Worm (Caenorhabditis elegans) whole organism, L4/young adult: ENCODE data around the gene spe-18.
A peak's percentile ranks its signal among the peaks of the same experiment; 100 is the strongest.

Experiments used
- W03F9.2 ChIP-seq: fragments of 150-350 bp; optimal IDR thresholded peaks from 2 replicates; lab custom pipeline; 2014; ENCODE audit warnings: missing biosample characterization, missing genetic modification characterization
- dao-5 ChIP-seq: sonication (generic microtip); optimal IDR thresholded peaks from 2 replicates; lab custom pipeline; 2016; ENCODE audit warnings: missing genotype, missing genetic modification characterization, moderate library complexity, missing compliant biosample characterization
- him-1 ChIP-seq: sonication (generic microtip); optimal IDR thresholded peaks from 2 replicates; lab custom pipeline; 2016; ENCODE audit warnings: missing genotype, missing genetic modification reagents, missing genetic modification characterization, missing compliant biosample characterization

Gene spe-18

ce11 chrII:13130576-13130975 is 22.6 kb downstream of the spe-18 start:
- TF ChIP-seq him-1 (tag; lab: Kevin White, UChicago) (no peak), W03F9.2 (no peak), dao-5 (tag; lab: Kevin White, UChicago) (no peak)

ce11 chrII:13129602-13130001 is 23.6 kb downstream of the spe-18 start, which contains the start of gene F29C12.6:
F29C12.6 (plus strand) TSS chrII:13129902.
- TF ChIP-seq him-1 (tag; lab: Kevin White, UChicago) (no peak), dao-5 (tag; lab: Kevin White, UChicago) (no peak), W03F9.2 (no peak)

DNA sequence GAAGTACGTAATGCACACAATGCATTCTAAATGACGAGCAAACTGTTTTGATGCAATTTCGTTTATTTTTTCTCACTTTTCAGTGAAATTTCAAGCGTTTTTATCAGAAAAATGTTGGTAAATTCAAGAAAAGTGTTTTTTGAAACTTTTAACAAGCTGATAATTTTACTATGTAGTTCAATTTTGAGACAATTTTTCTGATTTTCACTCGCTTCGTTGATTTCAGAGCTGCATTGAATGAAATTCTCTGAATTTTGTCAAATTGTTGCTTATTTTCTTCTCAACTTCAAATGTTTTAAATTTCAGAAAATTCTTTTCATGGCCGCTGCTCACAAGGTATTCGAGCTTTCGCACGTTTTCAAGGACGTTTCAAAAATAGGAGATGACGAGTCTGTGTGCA is 30.5 kb downstream of the spe-18 start, which contains the start of gene bath-45:
Gene bath-45, plus strand, starts transcription at position 301 of the 400 bp plus-strand sequence.
- TF ChIP-seq him-1 (tag; lab: Kevin White, UChicago) (no peak), W03F9.2 (no peak)

ce11 chrII:13117135-13117534 is 36.1 kb downstream of the spe-18 start, which contains the start of gene gfm-1:
gfm-1 (plus strand) TSS chrII:13117483.
- TF ChIP-seq dao-5 (tag; lab: Kevin White, UChicago) (no peak), W03F9.2 (peak; percentile 82)

DNA sequence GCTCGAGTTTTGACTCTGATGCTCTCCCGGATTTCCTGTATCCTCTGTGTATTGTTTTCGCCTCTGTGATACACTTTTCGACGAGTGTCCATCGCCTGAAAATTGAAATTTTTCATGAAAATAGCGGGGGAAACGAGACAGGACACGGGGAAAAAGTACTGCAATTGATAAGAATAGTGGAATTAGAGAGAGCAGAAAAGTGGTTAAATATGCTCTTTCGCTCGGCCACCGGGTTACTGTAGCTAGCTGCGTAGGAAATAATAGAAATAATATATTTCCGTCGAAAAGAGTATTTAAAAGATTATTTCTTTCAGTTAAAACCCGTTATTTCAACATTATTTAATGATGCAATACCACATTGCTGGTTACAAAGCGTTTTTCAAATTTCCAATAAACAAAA is 36.5 kb downstream of the spe-18 start, which contains the start of gene rict-1:
Gene rict-1, minus strand, starts transcription at position 101 of the 400 bp plus-strand sequence.
- TF ChIP-seq dao-5 (tag; lab: Kevin White, UChicago) (no peak), W03F9.2 (no peak), him-1 (tag; lab: Kevin White, UChicago) (no peak)

DNA sequence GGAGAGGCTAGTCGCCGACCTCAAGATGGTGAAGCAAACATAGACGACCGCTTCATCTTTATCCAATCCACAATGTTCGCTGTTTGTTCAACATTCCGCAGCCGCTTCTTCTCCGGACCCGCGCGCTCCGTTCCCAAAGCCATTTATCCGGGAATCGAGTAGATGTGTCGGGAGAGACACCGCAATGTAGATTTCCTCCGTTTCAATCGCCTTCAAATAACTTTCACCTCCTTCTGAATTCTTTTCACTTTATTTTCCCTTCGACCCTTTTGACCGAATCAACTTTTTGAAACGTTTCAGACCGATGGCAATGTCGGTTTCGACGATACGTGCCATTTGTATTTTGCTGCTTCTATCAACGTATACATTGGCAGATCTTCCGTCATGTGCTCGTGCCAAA is 45.5 kb downstream of the spe-18 start, which contains the start of gene pqn-32:
Gene pqn-32, plus strand, starts transcription at position 301 of the 400 bp plus-strand sequence.
- TF ChIP-seq W03F9.2 (no peak), dao-5 (tag; lab: Kevin White, UChicago) (no peak), him-1 (tag; lab: Kevin White, UChicago) (no peak)
